Worm (Caenorhabditis elegans) whole organism, L3 larva: ENCODE results near the gene R03G5.6.

Experiments used
- R02D3.7 ChIP-seq: fragments of 150-350 bp; optimal IDR thresholded peaks from 2 replicates; lab custom pipeline; 2014; ENCODE audit warnings: missing biosample characterization, missing genetic modification characterization
- ZK546.5 ChIP-seq: sonication (generic microtip); optimal IDR thresholded peaks from 2 replicates; lab custom pipeline; 2017; ENCODE audit warnings: missing biosample characterization, missing genetic modification characterization
- ama-1 ChIP-seq: fragments of 150-350 bp; optimal IDR thresholded peaks from 2 replicates; lab custom pipeline; 2018
- ceh-16 ChIP-seq: sonication (generic microtip); optimal IDR thresholded peaks from 2 replicates; lab custom pipeline; 2017; ENCODE audit warnings: missing biosample characterization, missing genetic modification characterization
- ceh-28 ChIP-seq: fragments of 150-350 bp; optimal IDR thresholded peaks from 2 replicates; lab custom pipeline; 2014; ENCODE audit warnings: missing biosample characterization, missing genetic modification reagents, missing genetic modification characterization
- daf-12 ChIP-seq: fragments of 150-350 bp; optimal IDR thresholded peaks from 2 replicates; lab custom pipeline; 2014; ENCODE audit warnings: missing biosample characterization, missing genetic modification reagents, missing genetic modification characterization
- egl-27 ChIP-seq: sonication (generic microtip); optimal IDR thresholded peaks from 4 replicates; lab custom pipeline; 2017; ENCODE audit warnings: missing biosample characterization, missing genetic modification reagents, missing genetic modification characterization
- egl-5 ChIP-seq: fragments of 150-350 bp; optimal IDR thresholded peaks from 2 replicates; lab custom pipeline; 2017; ENCODE audit warnings: missing biosample characterization, missing genetic modification reagents, missing genetic modification characterization, inconsistent platforms
- elt-1 ChIP-seq: fragments of 150-350 bp; optimal IDR thresholded peaks from 2 replicates; lab custom pipeline; 2014; ENCODE audit warnings: missing biosample characterization, missing genetic modification characterization
- elt-2 ChIP-seq: sonication (generic microtip); optimal IDR thresholded peaks from 2 replicates; lab custom pipeline; 2016; ENCODE audit warnings: missing genetic modification reagents, mild to moderate bottlenecking, missing genetic modification characterization, missing compliant biosample characterization
- elt-3 ChIP-seq, 3 experiments: fragments of 150-350 bp in 1 of 3; sonication (generic microtip) in 2 of 3; optimal IDR thresholded peaks; 2 replicates in 2 of 3; 4 replicates in 1 of 3; lab custom pipeline; 2014 to 2017; ENCODE audit warnings: missing biosample characterization in 3 of 3, missing genetic modification characterization in 3 of 3
- eor-1 ChIP-seq, 2 experiments: fragments of 150-350 bp; optimal IDR thresholded peaks; 2 replicates each; lab custom pipeline; 2014 to 2018; ENCODE audit warnings: missing biosample characterization in 2 of 2, missing genetic modification characterization in 2 of 2
- fkh-10 ChIP-seq: sonication (generic microtip); optimal IDR thresholded peaks from 2 replicates; lab custom pipeline; 2017; ENCODE audit warnings: missing biosample characterization, missing genetic modification reagents, missing genetic modification characterization
- fos-1 ChIP-seq: fragments of 150-350 bp; optimal IDR thresholded peaks from 2 replicates; lab custom pipeline; 2014; ENCODE audit warnings: missing biosample characterization, missing genetic modification characterization
- hmg-11 ChIP-seq: sonication (generic microtip); optimal IDR thresholded peaks from 2 replicates; lab custom pipeline; 2016; ENCODE audit warnings: missing genetic modification characterization, missing compliant biosample characterization
- jun-1 ChIP-seq: fragments of 150-350 bp; optimal IDR thresholded peaks from 2 replicates; lab custom pipeline; 2014; ENCODE audit warnings: missing biosample characterization, missing genetic modification reagents, missing genetic modification characterization
- lin-15B ChIP-seq: fragments of 150-350 bp; optimal IDR thresholded peaks from 2 replicates; lab custom pipeline; 2014; ENCODE audit warnings: missing biosample characterization, missing genetic modification characterization
- lin-39 ChIP-seq: fragments of 150-350 bp; optimal IDR thresholded peaks from 2 replicates; lab custom pipeline; 2018; ENCODE audit warnings: missing biosample characterization, missing genetic modification reagents, missing genetic modification characterization
- lsy-12 ChIP-seq: sonication (generic microtip); optimal IDR thresholded peaks from 2 replicates; lab custom pipeline; 2016; ENCODE audit warnings: mild to moderate bottlenecking, missing genetic modification characterization, missing compliant biosample characterization
- mdl-1 ChIP-seq: fragments of 150-350 bp; optimal IDR thresholded peaks from 2 replicates; lab custom pipeline; 2014; ENCODE audit warnings: missing biosample characterization, missing genetic modification characterization
- mml-1 ChIP-seq: fragments of 150-350 bp; sonication (generic microtip); optimal IDR thresholded peaks from 3 replicates; lab custom pipeline; 2014; ENCODE audit warnings: missing biosample characterization, missing genetic modification characterization
- nfya-1 ChIP-seq: sonication (generic microtip); optimal IDR thresholded peaks from 2 replicates; lab custom pipeline; 2017; ENCODE audit warnings: missing genetic modification characterization, mild to moderate bottlenecking, missing compliant biosample characterization, antibody characterized with exemption, moderate library complexity; ENCODE audit not compliant: insufficient read depth
- nhr-11 ChIP-seq: fragments of 150-350 bp; optimal IDR thresholded peaks from 2 replicates; lab custom pipeline; 2014; ENCODE audit warnings: missing biosample characterization, missing genetic modification characterization
- nhr-12 ChIP-seq: fragments of 150-350 bp; optimal IDR thresholded peaks from 2 replicates; lab custom pipeline; 2014; ENCODE audit warnings: missing biosample characterization, missing genetic modification characterization
- nhr-23 ChIP-seq: fragments of 150-350 bp; optimal IDR thresholded peaks from 2 replicates; lab custom pipeline; 2014; ENCODE audit warnings: missing biosample characterization, missing genetic modification reagents, missing genetic modification characterization
- nhr-25 ChIP-seq: sonication (generic microtip); optimal IDR thresholded peaks from 2 replicates; lab custom pipeline; 2017; ENCODE audit warnings: missing biosample characterization, missing genetic modification characterization
- nhr-28 ChIP-seq: fragments of 150-350 bp; optimal IDR thresholded peaks from 2 replicates; lab custom pipeline; 2014; ENCODE audit warnings: missing biosample characterization, missing genetic modification characterization
- nhr-43 ChIP-seq: sonication (generic microtip); optimal IDR thresholded peaks from 2 replicates; lab custom pipeline; 2016; ENCODE audit warnings: mild to moderate bottlenecking, missing genetic modification characterization, missing compliant biosample characterization; ENCODE audit not compliant: poor library complexity, severe bottlenecking
- pha-4 ChIP-seq: fragments of 150-350 bp; optimal IDR thresholded peaks from 2 replicates; lab custom pipeline; 2014; ENCODE audit warnings: missing biosample characterization, missing genetic modification reagents, missing genetic modification characterization
- pqm-1 ChIP-seq: fragments of 150-350 bp; optimal IDR thresholded peaks from 2 replicates; lab custom pipeline; 2017; ENCODE audit warnings: missing biosample characterization, missing genetic modification characterization, inconsistent platforms
- sea-2 ChIP-seq: fragments of 150-350 bp; sonication (generic microtip); optimal IDR thresholded peaks from 4 replicates; lab custom pipeline; 2014; ENCODE audit warnings: missing biosample characterization, missing genetic modification reagents, missing genetic modification characterization
- skn-1 ChIP-seq: fragments of 150-350 bp; optimal IDR thresholded peaks from 2 replicates; lab custom pipeline; 2014; ENCODE audit warnings: missing biosample characterization, missing genetic modification characterization
- snpc-4 ChIP-seq: fragments of 150-350 bp; optimal IDR thresholded peaks from 2 replicates; lab custom pipeline; 2014; ENCODE audit warnings: missing biosample characterization, missing genetic modification characterization
- tbx-2 ChIP-seq: sonication (generic microtip); optimal IDR thresholded peaks from 2 replicates; lab custom pipeline; 2016; ENCODE audit warnings: mild to moderate bottlenecking, missing genetic modification characterization, missing compliant biosample characterization
- unc-39 ChIP-seq: sonication (generic microtip); optimal IDR thresholded peaks from 4 replicates; lab custom pipeline; 2017; ENCODE audit warnings: missing biosample characterization, missing genetic modification characterization
- zag-1 ChIP-seq: fragments of 150-350 bp; optimal IDR thresholded peaks from 2 replicates; lab custom pipeline; 2014; ENCODE audit warnings: missing biosample characterization, missing genetic modification characterization
- ztf-11 ChIP-seq: fragments of 150-350 bp; optimal IDR thresholded peaks from 2 replicates; lab custom pipeline; 2014; ENCODE audit warnings: missing biosample characterization, missing genetic modification characterization
- ztf-4 ChIP-seq: fragments of 150-350 bp; optimal IDR thresholded peaks from 2 replicates; lab custom pipeline; 2014; ENCODE audit warnings: missing biosample characterization, missing genetic modification characterization

The R03G5.6 gene

ce11 chrX:7839989-7840388 lies 23.3 kb upstream of the R03G5.6 start:
- no peak for TF ChIP-seq mml-1 (tag; lab: Kevin White, UChicago)
- TF ChIP-seq snpc-4 (tag; lab: Kevin White, UChicago), result no peak
- TF ChIP-seq ZK546.5 (tag; lab: Kevin White, UChicago), result no peak
- TF ChIP-seq elt-2, result no peak
- TF ChIP-seq nhr-43 (tag; lab: Kevin White, UChicago), result no peak
- TF ChIP-seq eor-1 (tag; optimal IDR thresholded peaks at IDR 0.05; lab: Kevin White, UChicago), result no peak
- TF ChIP-seq elt-1 (tag; lab: Kevin White, UChicago), result no peak
- no peak for TF ChIP-seq nhr-23
- TF ChIP-seq zag-1 (tag; lab: Kevin White, UChicago), result no peak
- no peak for TF ChIP-seq daf-12 (tag; lab: Kevin White, UChicago)

ce11 chrX:7838582-7838981 lies 21.9 kb upstream of the R03G5.6 start, which contains the start of gene nlp-101:
Gene nlp-101, plus strand, starts transcription at chrX:7838882.
- TF ChIP-seq skn-1, result no peak
- no peak for TF ChIP-seq nhr-12
- TF ChIP-seq nhr-25 (tag; lab: Kevin White, UChicago), result no peak
- TF ChIP-seq ceh-16 (tag; lab: Kevin White, UChicago), result no peak
- TF ChIP-seq egl-5 (tag; lab: Kevin White, UChicago), result no peak
- no peak for TF ChIP-seq zag-1 (tag; lab: Kevin White, UChicago)
- TF ChIP-seq R02D3.7 (tag; lab: Kevin White, UChicago), result no peak
- no peak for TF ChIP-seq mdl-1 (tag; lab: Kevin White, UChicago)
- TF ChIP-seq elt-2, result no peak
- no peak for TF ChIP-seq nhr-23
- no peak for TF ChIP-seq lin-15B (tag; lab: Kevin White, UChicago)
- TF ChIP-seq, all 47 proteins: peak for 0

ce11 chrX:7834117-7834516 lies 17.4 kb upstream of the R03G5.6 start, which contains the start of gene sul-3:
Gene sul-3, minus strand, starts transcription at chrX:7834217.
- TF ChIP-seq daf-12 (tag; lab: Kevin White, UChicago) (no peak), ztf-4 (tag; lab: Kevin White, UChicago) (no peak), egl-5 (tag; lab: Kevin White, UChicago) (no peak), skn-1 (no peak), nhr-28 (tag; lab: Kevin White, UChicago) (no peak), elt-3 (tag; optimal IDR thresholded peaks at IDR 0.05; lab: Kevin White, UChicago) (no peak), fkh-10 (GFP tag; lab: Kevin White, UChicago) (no peak), fos-1 (tag; lab: Kevin White, UChicago) (no peak), ZK546.5 (tag; lab: Kevin White, UChicago) (no peak), pha-4 (tag; lab: Kevin White, UChicago) (no peak), jun-1 (tag; lab: Kevin White, UChicago) (no peak), unc-39 (tag; lab: Kevin White, UChicago) (no peak), egl-27 (tag; lab: Kevin White, UChicago) (no peak)

- TF ChIP-seq pha-4 (tag; lab: Kevin White, UChicago), result peak; percentile 62
- peak; percentile 8 for TF ChIP-seq pqm-1 (tag; lab: Kevin White, UChicago)
- no peak for TF ChIP-seq mml-1 (tag; lab: Kevin White, UChicago)
- no peak for TF ChIP-seq ztf-11 (tag; lab: Kevin White, UChicago)
- TF ChIP-seq, all 47 proteins: peak for 2
These were observed 11.3 kb upstream of the R03G5.6 start for ce11 chrX:7827989-7828388.

ce11 chrX:7826590-7827260 lies 10.0 kb upstream of the R03G5.6 start:
- TF ChIP-seq nhr-25 (tag; lab: Kevin White, UChicago), result peak; percentile 58
- TF ChIP-seq lin-39, result no peak
- TF ChIP-seq nhr-23, result peak; percentile 30

ce11 chrX:7825707-7826106 lies 9.0 kb upstream of the R03G5.6 start:
- TF ChIP-seq pha-4 (tag; lab: Kevin White, UChicago) (peak; percentile 70), eor-1 (tag; optimal IDR thresholded peaks at IDR 0.05; lab: Kevin White, UChicago) (no peak), mml-1 (tag; lab: Kevin White, UChicago) (no peak), fos-1 (tag; lab: Kevin White, UChicago) (no peak), unc-39 (tag; lab: Kevin White, UChicago) (no peak), hmg-11 (tag; lab: Kevin White, UChicago) (peak; percentile 4), lin-39 (peak; percentile 26), tbx-2 (tag; lab: Kevin White, UChicago) (peak; percentile 7), lsy-12 (tag; lab: Kevin White, UChicago) (peak; percentile 26), nhr-43 (tag; lab: Kevin White, UChicago) (peak; percentile 31), nfya-1 (tag; lab: Kevin White, UChicago) (peak; percentile 56), fkh-10 (GFP tag; lab: Kevin White, UChicago) (no peak), nhr-11 (no peak), nhr-23 (peak; percentile 53), elt-3 (tag; optimal IDR thresholded peaks at IDR 0.05; lab: Kevin White, UChicago) (peak in 2 of 3 experiments; percentile 50 to 58), elt-1 (tag; lab: Kevin White, UChicago) (peak; percentile 91), ceh-28 (tag; lab: Kevin White, UChicago) (peak; percentile 84), sea-2 (no peak), egl-5 (tag; lab: Kevin White, UChicago) (peak; percentile 18), egl-27 (tag; lab: Kevin White, UChicago) (no peak), mdl-1 (tag; lab: Kevin White, UChicago) (no peak), lin-15B (tag; lab: Kevin White, UChicago) (no peak), skn-1 (no peak), ZK546.5 (tag; lab: Kevin White, UChicago) (no peak), ama-1 (peak; percentile 77)
